Worm (Caenorhabditis elegans) whole organism, L3 larva: ENCODE results near the gene T01C3.3.

Source experiments
- ceh-82 ChIP-seq: fragments of 150-350 bp; optimal IDR thresholded peaks from 2 replicates; lab custom pipeline; 2014; ENCODE audit warnings: missing biosample characterization, missing genetic modification characterization
- ceh-9 ChIP-seq: sonication (generic microtip); optimal IDR thresholded peaks from 2 replicates; lab custom pipeline; 2018; ENCODE audit warnings: missing biosample characterization, missing genetic modification characterization
- egl-27 ChIP-seq: sonication (generic microtip); optimal IDR thresholded peaks from 4 replicates; lab custom pipeline; 2017; ENCODE audit warnings: missing biosample characterization, missing genetic modification reagents, missing genetic modification characterization
- fkh-10 ChIP-seq: sonication (generic microtip); optimal IDR thresholded peaks from 2 replicates; lab custom pipeline; 2017; ENCODE audit warnings: missing biosample characterization, missing genetic modification reagents, missing genetic modification characterization
- nhr-11 ChIP-seq: fragments of 150-350 bp; optimal IDR thresholded peaks from 2 replicates; lab custom pipeline; 2014; ENCODE audit warnings: missing biosample characterization, missing genetic modification characterization
- nhr-12 ChIP-seq: fragments of 150-350 bp; optimal IDR thresholded peaks from 2 replicates; lab custom pipeline; 2014; ENCODE audit warnings: missing biosample characterization, missing genetic modification characterization
- nhr-237 ChIP-seq: fragments of 150-350 bp; optimal IDR thresholded peaks from 2 replicates; lab custom pipeline; 2014; ENCODE audit warnings: missing biosample characterization, missing genetic modification characterization

ce11 chrV:14955676-14956075 lies 36.8 kb downstream of the T01C3.3 start, which contains the start of gene F02D8.9:
- TF ChIP-seq ceh-82 (tag; lab: Kevin White, UChicago) (no peak), nhr-11 (no peak), nhr-237 (no peak), nhr-12 (tag; lab: Kevin White, UChicago) (no peak), fkh-10 (GFP tag; lab: Kevin White, UChicago) (no peak), ceh-9 (tag; lab: Kevin White, UChicago) (no peak), egl-27 (no peak)
